Worm (Caenorhabditis elegans) whole organism, L4 larva: Measurements from ENCODE around the gene T14G11.1.

ENCODE experiments used
- F10B5.3 ChIP-seq: sonication (generic microtip); optimal IDR thresholded peaks from 2 replicates; lab custom pipeline; 2016; ENCODE audit warnings: mild to moderate bottlenecking, missing genetic modification characterization, missing compliant biosample characterization
- F26F4.8 ChIP-seq: fragments of 200-800 bp; sonication (Bioruptor generic); conservative IDR thresholded peaks from 2 replicates; pipeline ENCODE4 v1.3.6; 2022; ENCODE audit warnings: missing genetic modification characterization, missing compliant biosample characterization
- R02D3.7 ChIP-seq: fragments of 150-350 bp; sonication (generic microtip); optimal IDR thresholded peaks from 3 replicates; lab custom pipeline; 2014; ENCODE audit warnings: missing biosample characterization, missing genetic modification characterization
- T26A8.4 ChIP-seq: fragments of 200-800 bp; sonication (Bioruptor generic); IDR thresholded peaks from 2 replicates; pipeline ENCODE4 v1.3.6; 2022; ENCODE audit warnings: missing genetic modification characterization, missing compliant biosample characterization
- Y105C5A.15 ChIP-seq: fragments of 200-800 bp; sonication (Bioruptor generic); IDR thresholded peaks from 2 replicates; pipeline ENCODE4 v1.3.6; 2022; ENCODE audit warnings: missing genetic modification characterization, missing compliant biosample characterization
- ama-1 ChIP-seq: fragments of 150-350 bp; optimal IDR thresholded peaks from 2 replicates; lab custom pipeline; 2014; ENCODE audit warnings: inconsistent platforms, mixed read lengths
- arid-1 ChIP-seq: fragments of 200-800 bp; sonication (Bioruptor generic); conservative IDR thresholded peaks from 2 replicates; pipeline ENCODE4 v1.3.6; 2022; ENCODE audit warnings: missing genetic modification reagents, missing genetic modification characterization, missing compliant biosample characterization
- ceh-20 ChIP-seq: fragments of 200-800 bp; sonication (Bioruptor generic); IDR thresholded peaks from 2 replicates; pipeline ENCODE4 v1.3.6; 2022; ENCODE audit warnings: missing genetic modification reagents, missing genetic modification characterization, missing compliant biosample characterization
- ceh-28 ChIP-seq: fragments of 150-350 bp; optimal IDR thresholded peaks from 2 replicates; lab custom pipeline; 2014; ENCODE audit warnings: missing biosample characterization, missing genetic modification reagents, missing genetic modification characterization
- ceh-62 ChIP-seq: sonication (generic microtip); optimal IDR thresholded peaks from 2 replicates; lab custom pipeline; 2017; ENCODE audit warnings: missing biosample characterization, missing genetic modification characterization
- ces-1 ChIP-seq: fragments of 150-350 bp; sonication (generic microtip); optimal IDR thresholded peaks from 4 replicates; lab custom pipeline; 2014; ENCODE audit warnings: missing biosample characterization, missing genetic modification reagents, missing genetic modification characterization
- ctbp-1 ChIP-seq: fragments of 200-800 bp; sonication (Bioruptor generic); IDR thresholded peaks from 2 replicates; pipeline ENCODE4 v1.3.6; 2022; ENCODE audit warnings: missing genetic modification reagents, missing genetic modification characterization, missing compliant biosample characterization
- daf-12 ChIP-seq: fragments of 150-350 bp; optimal IDR thresholded peaks from 2 replicates; lab custom pipeline; 2014; ENCODE audit warnings: missing biosample characterization, missing genetic modification reagents, missing genetic modification characterization
- daf-16 ChIP-seq, 3 experiments: sonication (generic microtip); optimal IDR thresholded peaks; 2 replicates each; lab custom pipeline; 2016 to 2017; ENCODE audit warnings: missing genetic modification characterization in 3 of 3, missing genetic modification reagents in 3 of 3, mild to moderate bottlenecking in 2 of 3, missing compliant biosample characterization in 2 of 3, missing biosample characterization in 1 of 3, moderate library complexity in 1 of 3
- daf-8 ChIP-seq: fragments of 200-800 bp; sonication (Bioruptor generic); IDR thresholded peaks from 2 replicates; pipeline ENCODE4 v1.3.6; 2022; ENCODE audit warnings: missing genetic modification characterization, missing compliant biosample characterization
- duxl-1 ChIP-seq: sonication (generic microtip); optimal IDR thresholded peaks from 2 replicates; lab custom pipeline; 2016; ENCODE audit warnings: mild to moderate bottlenecking, missing genetic modification characterization, moderate library complexity, missing compliant biosample characterization; ENCODE audit not compliant: poor library complexity
- egl-27 ChIP-seq: sonication (generic microtip); optimal IDR thresholded peaks from 3 replicates; lab custom pipeline; 2017; ENCODE audit warnings: missing biosample characterization, missing genetic modification reagents, missing genetic modification characterization
- fos-1 ChIP-seq: fragments of 150-350 bp; optimal IDR thresholded peaks from 2 replicates; lab custom pipeline; 2014; ENCODE audit warnings: missing biosample characterization, missing genetic modification characterization
- hlh-11 ChIP-seq: fragments of 200-800 bp; sonication (Bioruptor generic); optimal IDR thresholded peaks from 2 replicates; lab custom pipeline; 2018; ENCODE audit warnings: mild to moderate bottlenecking, missing genetic modification characterization, missing compliant biosample characterization
- lim-7 ChIP-seq: fragments of 200-800 bp; sonication (Bioruptor generic); IDR thresholded peaks from 2 replicates; pipeline ENCODE4 v1.3.6; 2022; ENCODE audit warnings: missing genetic modification characterization, missing compliant biosample characterization
- lin-1 ChIP-seq: fragments of 200-800 bp; sonication (Bioruptor generic); IDR thresholded peaks from 2 replicates; pipeline ENCODE4 v1.3.6; 2022; ENCODE audit warnings: missing genetic modification reagents, missing genetic modification characterization, missing compliant biosample characterization
- lin-13 ChIP-seq: fragments of 150-350 bp; optimal IDR thresholded peaks from 2 replicates; lab custom pipeline; 2014; ENCODE audit warnings: missing biosample characterization, missing genetic modification reagents, missing genetic modification characterization
- lin-15B ChIP-seq: fragments of 150-350 bp; sonication (generic microtip); optimal IDR thresholded peaks from 3 replicates; lab custom pipeline; 2014; ENCODE audit warnings: missing biosample characterization, missing genetic modification characterization
- lin-29 ChIP-seq: fragments of 200-800 bp; sonication (Bioruptor generic); IDR thresholded peaks from 2 replicates; pipeline ENCODE4 v1.3.6; 2022; ENCODE audit warnings: missing genetic modification reagents, missing genetic modification characterization, missing compliant biosample characterization
- lin-39 ChIP-seq: fragments of 150-350 bp; optimal IDR thresholded peaks from 2 replicates; lab custom pipeline; 2014; ENCODE audit warnings: missing biosample characterization, missing genetic modification reagents, missing genetic modification characterization
- lir-3 ChIP-seq: sonication (generic microtip); optimal IDR thresholded peaks from 2 replicates; lab custom pipeline; 2016; ENCODE audit warnings: mild to moderate bottlenecking, missing genetic modification characterization, missing compliant biosample characterization
- mdl-1 ChIP-seq, 2 experiments: fragments of 150-350 bp in 1 of 2; sonication (generic microtip) in 1 of 2; optimal IDR thresholded peaks; 2 replicates each; lab custom pipeline; 2014 to 2017; ENCODE audit warnings: missing biosample characterization in 2 of 2, missing genetic modification characterization in 2 of 2
- mdt-29 ChIP-seq: fragments of 200-800 bp; sonication (Bioruptor generic); IDR thresholded peaks from 2 replicates; pipeline ENCODE4 v1.3.6; 2022; ENCODE audit warnings: missing genetic modification reagents, missing genetic modification characterization, missing compliant biosample characterization
- nhr-10 ChIP-seq: fragments of 150-350 bp; optimal IDR thresholded peaks from 2 replicates; lab custom pipeline; 2014; ENCODE audit warnings: missing biosample characterization, missing genetic modification characterization
- nhr-102 ChIP-seq: sonication (generic microtip); optimal IDR thresholded peaks from 2 replicates; lab custom pipeline; 2016; ENCODE audit warnings: mild to moderate bottlenecking, missing genetic modification characterization, moderate library complexity, missing compliant biosample characterization
- nhr-11 ChIP-seq: fragments of 150-350 bp; optimal IDR thresholded peaks from 2 replicates; lab custom pipeline; 2014; ENCODE audit warnings: missing biosample characterization, missing genetic modification characterization
- nhr-111 ChIP-seq: fragments of 200-800 bp; sonication (Bioruptor generic); optimal IDR thresholded peaks from 2 replicates; lab custom pipeline; 2018; ENCODE audit warnings: mild to moderate bottlenecking, missing genetic modification characterization, missing compliant biosample characterization
- nhr-237 ChIP-seq: sonication (generic microtip); optimal IDR thresholded peaks from 2 replicates; lab custom pipeline; 2017; ENCODE audit warnings: missing biosample characterization, missing genetic modification characterization
- nhr-25 ChIP-seq: sonication (generic microtip); optimal IDR thresholded peaks from 2 replicates; lab custom pipeline; 2017; ENCODE audit warnings: missing genetic modification characterization, mild to moderate bottlenecking, missing compliant biosample characterization, antibody characterized with exemption, moderate library complexity, borderline replicate concordance; ENCODE audit not compliant: insufficient read depth
- nhr-28 ChIP-seq: fragments of 150-350 bp; optimal IDR thresholded peaks from 2 replicates; lab custom pipeline; 2014; ENCODE audit warnings: missing biosample characterization, missing genetic modification characterization
- nhr-42 ChIP-seq: fragments of 200-800 bp; sonication (Bioruptor generic); IDR thresholded peaks from 2 replicates; pipeline ENCODE4 v1.3.6; 2022; ENCODE audit warnings: missing genetic modification characterization, missing compliant biosample characterization
- nhr-6 ChIP-seq: fragments of 150-350 bp; optimal IDR thresholded peaks from 2 replicates; lab custom pipeline; 2014; ENCODE audit warnings: missing biosample characterization, missing genetic modification characterization
- nhr-77 ChIP-seq: fragments of 150-350 bp; optimal IDR thresholded peaks from 2 replicates; lab custom pipeline; 2014; ENCODE audit warnings: missing biosample characterization, missing genetic modification characterization
- pha-4 ChIP-seq, 2 experiments: fragments of 150-350 bp in 1 of 2; fragments of 200-800 bp in 1 of 2; sonication (Bioruptor generic) in 1 of 2; IDR thresholded peaks in 1 of 2; optimal IDR thresholded peaks in 1 of 2; 2 replicates each; pipeline versions ENCODE4 v1.3.6 to Lab custom; 2014 to 2022; ENCODE audit warnings: missing genetic modification characterization in 2 of 2, missing genetic modification reagents in 2 of 2, missing biosample characterization in 1 of 2, missing compliant biosample characterization in 1 of 2
- rbr-2 ChIP-seq: sonication (generic microtip); optimal IDR thresholded peaks from 2 replicates; lab custom pipeline; 2016; ENCODE audit warnings: missing genotype, missing genetic modification characterization, missing compliant biosample characterization
- sdz-12 ChIP-seq: fragments of 200-800 bp; sonication (Bioruptor generic); optimal IDR thresholded peaks from 2 replicates; lab custom pipeline; 2018; ENCODE audit warnings: mild to moderate bottlenecking, missing genetic modification characterization, missing compliant biosample characterization
- set-16 ChIP-seq: fragments of 200-800 bp; sonication (Bioruptor generic); IDR thresholded peaks from 2 replicates; pipeline ENCODE4 v1.3.6; 2022; ENCODE audit warnings: missing genetic modification reagents, missing genetic modification characterization, missing compliant biosample characterization
- skn-1 ChIP-seq: fragments of 150-350 bp; optimal IDR thresholded peaks from 2 replicates; lab custom pipeline; 2014; ENCODE audit warnings: missing biosample characterization, missing genetic modification characterization
- snpc-1.2 ChIP-seq: fragments of 200-800 bp; sonication (Bioruptor generic); IDR thresholded peaks from 2 replicates; pipeline ENCODE4 v1.3.6; 2022; ENCODE audit warnings: missing genetic modification reagents, missing genetic modification characterization, missing compliant biosample characterization
- snpc-4 ChIP-seq: fragments of 150-350 bp; optimal IDR thresholded peaks from 2 replicates; lab custom pipeline; 2014; ENCODE audit warnings: missing biosample characterization, missing genetic modification characterization
- unc-62 ChIP-seq, 3 experiments: fragments of 150-350 bp in 1 of 3; sonication (generic microtip); optimal IDR thresholded peaks in 2 of 3; peaks in 1 of 3; 1 replicate in 1 of 3; 2 replicates in 2 of 3; lab custom pipeline; 2014 to 2017; ENCODE audit warnings: missing biosample characterization in 3 of 3, missing genetic modification characterization in 3 of 3, missing genetic modification reagents in 3 of 3, missing genotype in 1 of 3
- vab-7 ChIP-seq: fragments of 200-800 bp; sonication (Bioruptor generic); IDR thresholded peaks from 2 replicates; pipeline ENCODE4 v1.3.6; 2022; ENCODE audit warnings: missing genetic modification reagents, missing genetic modification characterization, missing compliant biosample characterization
- zfp-2 ChIP-seq: sonication (generic microtip); optimal IDR thresholded peaks from 2 replicates; lab custom pipeline; 2016; ENCODE audit warnings: mild to moderate bottlenecking, missing genetic modification characterization, missing compliant biosample characterization
- zfp-3 ChIP-seq: fragments of 200-800 bp; sonication (Bioruptor generic); conservative IDR thresholded peaks from 2 replicates; pipeline ENCODE4 v1.3.6; 2022; ENCODE audit warnings: missing genetic modification reagents, missing genetic modification characterization, missing compliant biosample characterization
- zip-11 ChIP-seq: fragments of 200-800 bp; sonication (Bioruptor generic); IDR thresholded peaks from 2 replicates; pipeline ENCODE4 v1.3.6; 2022; ENCODE audit warnings: missing genetic modification characterization, missing compliant biosample characterization
- ztf-7 ChIP-seq: fragments of 150-350 bp; optimal IDR thresholded peaks from 2 replicates; lab custom pipeline; 2014; ENCODE audit warnings: missing biosample characterization, missing genetic modification characterization

Gene T14G11.1

ce11 chrX:2687174-2687573 is 1.6 kb upstream of the T14G11.1 start, which contains the start of gene immt-1 (continued):
- TF ChIP-seq nhr-28 (tag; lab: Kevin White, UChicago) (peak; percentile 82), F10B5.3 (tag; lab: Kevin White, UChicago) (no peak), lim-7 (GFP tag; lab: Robert Waterston, UW) (no peak), snpc-1.2 (GFP tag; lab: Robert Waterston, UW) (no peak), lin-39 (tag; lab: Kevin White, UChicago) (no peak), arid-1 (no peak), zfp-2 (tag; lab: Kevin White, UChicago) (no peak), ztf-7 (tag; lab: Kevin White, UChicago) (peak; percentile 37), snpc-4 (no peak), zfp-3 (GFP tag; lab: Robert Waterston, UW) (no peak), fos-1 (no peak), zip-11 (no peak), nhr-77 (tag; lab: Kevin White, UChicago) (peak; percentile 49), lin-13 (GFP tag; lab: Kevin White, UChicago) (peak; percentile 82), lin-29 (GFP tag; lab: Robert Waterston, UW) (no peak), ceh-62 (tag; lab: Kevin White, UChicago) (no peak), egl-27 (tag; lab: Kevin White, UChicago) (no peak), nhr-25 (no peak), skn-1 (tag; lab: Kevin White, UChicago) (no peak), ctbp-1 (peak; percentile 53; the same call in 1 of the 2 replicates), daf-12 (tag; lab: Kevin White, UChicago) (no peak), nhr-102 (tag; lab: Kevin White, UChicago) (peak; percentile 18), R02D3.7 (tag; lab: Kevin White, UChicago) (no peak), F26F4.8 (no peak), unc-62 (GFP tag; optimal IDR thresholded peaks at IDR 0.05 in 1 of 2; lab: Kevin White, UChicago) (peak in 1 of 2 experiments; percentile 62), unc-62 (tag; optimal IDR thresholded peaks at IDR 0.05; lab: Kevin White, UChicago) (no peak), nhr-111 (GFP tag; lab: Kevin White, UChicago) (no peak), T26A8.4 (GFP tag; lab: Robert Waterston, UW) (peak; percentile 51), pha-4 (GFP tag; IDR thresholded peaks at IDR 0.05; lab: Robert Waterston, UW) (no peak), pha-4 (tag; optimal IDR thresholded peaks at IDR 0.05; lab: Kevin White, UChicago) (peak; percentile 77), nhr-237 (tag; lab: Kevin White, UChicago) (no peak), lin-15B (no peak), nhr-10 (no peak), nhr-6 (tag; lab: Kevin White, UChicago) (peak; percentile 82), mdl-1 (tag; optimal IDR thresholded peaks at IDR 0.05; lab: Kevin White, UChicago) (peak in 1 of 2 experiments; percentile 44), lin-1 (GFP tag; lab: Robert Waterston, UW) (no peak), nhr-11 (tag; lab: Kevin White, UChicago) (peak; percentile 68), daf-8 (GFP tag; lab: Robert Waterston, UW) (no peak), ama-1 (lab: Kevin White, UChicago) (no peak), lir-3 (tag; lab: Kevin White, UChicago) (no peak), ceh-28 (tag; lab: Kevin White, UChicago) (no peak), duxl-1 (tag; lab: Kevin White, UChicago) (peak; percentile 52), set-16 (GFP tag; lab: Robert Waterston, UW) (no peak), sdz-12 (no peak), mdt-29 (GFP tag; lab: Robert Waterston, UW) (no peak), hlh-11 (tag; lab: Kevin White, UChicago) (peak; percentile 86), Y105C5A.15 (no peak), vab-7 (no peak), ces-1 (GFP tag; lab: Kevin White, UChicago) (no peak), rbr-2 (peak; percentile 80), nhr-42 (no peak), daf-16 (GFP tag; optimal IDR thresholded peaks at IDR 0.05; lab: Kevin White, UChicago) (peak in 1 of 2 experiments; percentile 64), daf-16 (tag; optimal IDR thresholded peaks at IDR 0.05; lab: Kevin White, UChicago) (peak; percentile 90), ceh-20 (GFP tag; lab: Robert Waterston, UW) (no peak)
